Fruit fly (Drosophila melanogaster): Measurements from ENCODE around the gene Ugt303A1.

- TF ChIP-seq insv (optimal IDR thresholded peaks at IDR 0.05) (no peak), psq (optimal IDR thresholded peaks at IDR 0.05) (no peak), ttk (optimal IDR thresholded peaks at IDR 0.05) (no peak)
Observed at dm6 chr3R:11136877-11137276, 38.5 kb upstream of the Ugt303A1 start, which contains the start of gene mAcon2.
